Worm (Caenorhabditis elegans) whole organism, mixed stage, embryonic: ENCODE data around the gene oac-39.

Experiments
- M03D4.4 ChIP-seq: sonication (generic microtip); optimal IDR thresholded peaks from 2 replicates; lab custom pipeline; 2017; ENCODE audit warnings: mild to moderate bottlenecking, missing genetic modification characterization, missing compliant biosample characterization
- elt-3 ChIP-seq: fragments of 150-350 bp; optimal IDR thresholded peaks from 2 replicates; lab custom pipeline; 2014; ENCODE audit warnings: missing biosample characterization, missing genetic modification characterization
- lin-13 ChIP-seq: fragments of 150-350 bp; optimal IDR thresholded peaks from 2 replicates; lab custom pipeline; 2014; ENCODE audit warnings: missing biosample characterization, missing genetic modification characterization
- mep-1 ChIP-seq: fragments of 150-350 bp; optimal IDR thresholded peaks from 2 replicates; lab custom pipeline; 2017; ENCODE audit warnings: missing biosample characterization, missing genetic modification reagents, missing genetic modification characterization, inconsistent platforms
- nhr-28 ChIP-seq: fragments of 150-350 bp; optimal IDR thresholded peaks from 2 replicates; lab custom pipeline; 2014; ENCODE audit warnings: missing biosample characterization, missing genetic modification characterization
- nhr-76 ChIP-seq: sonication (generic microtip); optimal IDR thresholded peaks from 2 replicates; lab custom pipeline; 2017; ENCODE audit warnings: missing biosample characterization, missing genetic modification characterization
- unc-62 ChIP-seq: fragments of 150-350 bp; optimal IDR thresholded peaks from 2 replicates; lab custom pipeline; 2014; ENCODE audit warnings: missing biosample characterization, missing genetic modification reagents, missing genetic modification characterization
- ztf-11 ChIP-seq: fragments of 150-350 bp; optimal IDR thresholded peaks from 2 replicates; lab custom pipeline; 2014; ENCODE audit warnings: missing biosample characterization, missing genetic modification characterization

ce11 chrV:260334-260733 is 8.8 kb upstream of the oac-39 start:
- TF ChIP-seq ztf-11 (tag; lab: Kevin White, UChicago) (no peak), lin-13 (tag; lab: Kevin White, UChicago) (no peak), M03D4.4 (tag; lab: Kevin White, UChicago) (no peak), unc-62 (GFP tag; lab: Kevin White, UChicago) (no peak), elt-3 (no peak), nhr-28 (tag; lab: Kevin White, UChicago) (no peak), mep-1 (tag; lab: Kevin White, UChicago) (no peak), nhr-76 (tag; lab: Kevin White, UChicago) (no peak)
